Worm (Caenorhabditis elegans) whole organism, young adult: Measurements from ENCODE around the gene F55B11.2.
"Not testable (repeated sequence)": the region's sequence is repeated elsewhere in the genome, so short reads cannot be mapped to it uniquely, and the experiment has no call there.

Source experiments
- B0336.3 ChIP-seq: fragments of 200-800 bp; sonication (Bioruptor generic); IDR thresholded peaks from 2 replicates; pipeline ENCODE4 v1.3.6; 2022; ENCODE audit warnings: missing genetic modification characterization, missing compliant biosample characterization
- Y53F4B.3 ChIP-seq: fragments of 200-800 bp; sonication (Bioruptor generic); IDR thresholded peaks from 2 replicates; pipeline ENCODE4 v1.3.6; 2022; ENCODE audit warnings: missing genetic modification reagents, missing genetic modification characterization, missing compliant biosample characterization
- Y56A3A.18 ChIP-seq: fragments of 200-800 bp; sonication (Bioruptor generic); IDR thresholded peaks from 2 replicates; pipeline ENCODE4 v1.3.6; 2022; ENCODE audit warnings: missing genetic modification reagents, missing genetic modification characterization, missing compliant biosample characterization
- attf-6 ChIP-seq: fragments of 200-800 bp; sonication (Bioruptor generic); IDR thresholded peaks from 2 replicates; pipeline ENCODE4 v1.3.6; 2022; ENCODE audit warnings: missing genetic modification reagents, missing genetic modification characterization, missing compliant biosample characterization
- ceh-100 ChIP-seq: fragments of 200-800 bp; sonication (Bioruptor generic); IDR thresholded peaks from 2 replicates; pipeline ENCODE4 v1.3.6; 2022; ENCODE audit warnings: missing genetic modification reagents, missing genetic modification characterization, missing compliant biosample characterization
- nhr-179 ChIP-seq: sonication (generic microtip); optimal IDR thresholded peaks from 2 replicates; lab custom pipeline; 2016; ENCODE audit warnings: mild to moderate bottlenecking, missing genetic modification characterization, missing compliant biosample characterization
- snpc-1.1 ChIP-seq: sonication (generic microtip); optimal IDR thresholded peaks from 2 replicates; lab custom pipeline; 2017; ENCODE audit warnings: missing genetic modification characterization, mild to moderate bottlenecking, missing compliant biosample characterization, antibody characterized with exemption, moderate library complexity, missing genotype, missing genetic modification reagents; ENCODE audit not compliant: insufficient read depth
- snpc-4 ChIP-seq, 5 experiments: fragments of 150-350 bp in 1 of 5; sonication (generic microtip) in 4 of 5; optimal IDR thresholded peaks; 2 replicates each; lab custom pipeline; 2014 to 2018; ENCODE audit warnings: missing genetic modification characterization in 5 of 5, missing biosample characterization in 3 of 5, antibody characterized with exemption in 2 of 5, mild to moderate bottlenecking in 2 of 5, missing compliant biosample characterization in 2 of 5, missing genotype in 2 of 5, moderate library complexity in 2 of 5, missing genetic modification reagents in 1 of 5
- sptf-2 ChIP-seq: fragments of 200-800 bp; sonication (Bioruptor generic); optimal IDR thresholded peaks from 2 replicates; lab custom pipeline; 2018; ENCODE audit warnings: mild to moderate bottlenecking, missing genetic modification characterization, missing compliant biosample characterization
- ztf-22 ChIP-seq: fragments of 200-800 bp; sonication (Bioruptor generic); optimal IDR thresholded peaks from 2 replicates; lab custom pipeline; 2018; ENCODE audit warnings: mild to moderate bottlenecking, missing genetic modification characterization, moderate library complexity, missing compliant biosample characterization

The F55B11.2 gene

DNA sequence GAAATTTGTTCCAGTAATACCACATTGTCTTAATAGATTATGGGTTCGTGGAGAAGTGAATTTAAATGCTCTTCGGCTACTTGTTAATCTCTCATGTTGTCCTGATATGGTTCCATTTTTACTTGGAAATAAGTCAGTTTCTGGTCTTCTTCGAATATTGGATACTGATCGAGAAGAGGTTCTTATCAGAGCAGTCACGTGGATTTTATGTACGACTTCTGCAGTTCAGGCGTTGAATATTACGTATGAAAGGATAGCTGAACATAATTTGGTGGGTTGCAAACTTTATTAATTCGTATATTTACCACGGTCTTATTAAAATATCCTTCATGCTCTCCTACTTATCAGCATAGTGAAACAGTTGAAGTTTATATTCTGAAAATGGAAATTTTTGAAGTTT, 45.2 kb downstream of the F55B11.2 start:
- TF ChIP-seq B0336.3 (GFP tag; lab: Robert Waterston, UW) (no peak), nhr-179 (no peak), ceh-100 (no peak), Y53F4B.3 (GFP tag; lab: Robert Waterston, UW) (no peak), sptf-2 (GFP tag; lab: Kevin White, UChicago) (no peak)

DNA sequence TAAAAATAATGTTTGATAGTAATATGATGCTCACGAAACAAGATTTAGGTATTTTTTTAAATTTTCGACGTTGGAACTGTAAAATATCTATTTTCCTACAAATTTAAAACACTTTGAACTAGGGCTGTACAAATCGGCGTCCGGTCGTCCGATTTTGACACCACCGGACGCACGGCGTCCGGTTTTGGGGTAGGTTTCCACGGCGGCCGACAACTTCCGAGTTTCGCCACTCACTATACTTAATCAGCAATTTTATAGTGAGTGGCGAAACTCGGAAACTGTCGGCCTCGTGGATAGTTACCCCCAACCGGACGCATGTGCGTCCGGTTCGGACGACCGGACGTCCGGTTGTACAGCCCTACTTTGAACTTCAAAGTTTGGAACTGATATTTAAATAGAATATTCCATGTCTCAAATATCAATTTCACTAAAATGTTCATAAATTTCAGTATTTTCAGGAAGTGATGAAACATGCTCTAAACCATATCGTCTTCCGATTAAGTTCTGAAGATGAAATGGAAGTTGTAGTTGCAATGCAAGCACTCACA, 45.8 kb downstream of the F55B11.2 start:
- TF ChIP-seq snpc-4 (GFP tag; optimal IDR thresholded peaks at IDR 0.05; lab: Kevin White, UChicago), result peak; percentile 48
- peak; percentile 71 to 95 (median 85) for TF ChIP-seq snpc-4 (tag; optimal IDR thresholded peaks at IDR 0.05; lab: Kevin White, UChicago)
- TF ChIP-seq snpc-1.1, result peak; percentile 75
- TF ChIP-seq attf-6, result peak; percentile 91
- no peak for TF ChIP-seq Y56A3A.18
- TF ChIP-seq ztf-22 (GFP tag; lab: Kevin White, UChicago), result no peak

DNA sequence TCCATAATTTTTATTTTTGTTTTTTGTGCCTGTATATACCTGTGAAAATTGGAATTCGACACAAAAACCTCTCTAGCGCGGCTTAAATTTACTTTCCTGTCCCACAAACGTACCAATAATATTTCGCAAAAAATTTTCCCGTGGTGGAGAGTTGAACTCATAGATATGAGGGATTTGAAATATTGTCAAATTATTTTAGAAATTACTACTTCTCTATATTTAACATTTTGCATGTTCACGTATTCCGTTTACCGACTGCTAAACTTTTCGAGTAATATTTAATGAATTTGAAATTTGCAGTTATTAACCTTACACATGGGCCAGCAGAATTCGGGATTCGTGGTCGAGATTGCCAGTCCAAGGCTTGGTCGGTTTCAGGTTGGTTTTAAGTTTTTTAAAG, 49.3 kb downstream of the F55B11.2 start, which contains the start of gene Y67A10A.7:
Gene Y67A10A.7, plus strand, starts transcription at position 301 of the 400 bp plus-strand sequence.
- TF ChIP-seq snpc-4 (GFP tag; optimal IDR thresholded peaks at IDR 0.05; lab: Kevin White, UChicago), result not testable (repeated sequence)
- peak in 1 of 4 experiments; percentile 17 for TF ChIP-seq snpc-4 (tag; optimal IDR thresholded peaks at IDR 0.05; lab: Kevin White, UChicago)
